Worm (Caenorhabditis elegans): Measurements from ENCODE around the gene T02G5.14.
A peak's percentile ranks its signal among the peaks of the same experiment; 100 is the strongest.

The T02G5.14 gene

ce11 chrII:7104794-7105613 is 20.9 kb downstream of the T02G5.14 start, which contains the start of the genes farl-11 and rpl-33 (continued):
- peak; percentile 99 for TF ChIP-seq attf-3 (GFP tag; conservative IDR thresholded peaks at IDR 0.05)
- TF ChIP-seq Y95B8A.8 (GFP tag; IDR thresholded peaks at IDR 0.05): no peak
- no peak for TF ChIP-seq nfya-1 (tag; optimal IDR thresholded peaks at IDR 0.05; ENCODE audit: borderline replicate concordance, insufficient read depth)
- TF ChIP-seq snpc-1.1 (tag; optimal IDR thresholded peaks at IDR 0.05; ENCODE audit: insufficient read depth): no peak
- no peak for TF ChIP-seq ama-1 (optimal IDR thresholded peaks at IDR 0.05)
- TF ChIP-seq ama-1 (GFP tag; optimal IDR thresholded peaks at IDR 0.05): no peak
- no peak for TF ChIP-seq hlh-12 (tag; optimal IDR thresholded peaks at IDR 0.05)
- no peak for TF ChIP-seq T07F8.4 (tag; optimal IDR thresholded peaks at IDR 0.05)
- TF ChIP-seq nhr-120 (GFP tag; IDR thresholded peaks at IDR 0.05): no peak
- no peak for TF ChIP-seq C17E4.6 (GFP tag; IDR thresholded peaks at IDR 0.05)
- TF ChIP-seq nhr-90 (tag; optimal IDR thresholded peaks at IDR 0.05): no peak
- no peak for TF ChIP-seq C06A6.2 (GFP tag; conservative IDR thresholded peaks at IDR 0.05)
- TF ChIP-seq bed-2 (GFP tag; IDR thresholded peaks at IDR 0.05): no peak
- no peak for TF ChIP-seq Y56A3A.18 (GFP tag; IDR thresholded peaks at IDR 0.05)
- no peak; the same call in 1 of the 2 replicates for TF ChIP-seq hmg-1.2 (GFP tag; IDR thresholded peaks at IDR 0.05)
- TF ChIP-seq F57A8.1 (GFP tag; optimal IDR thresholded peaks at IDR 0.05): no peak
- TF ChIP-seq pbrm-1 (GFP tag; IDR thresholded peaks at IDR 0.05): 0 out of 2 replicates have a peak, but pooled peaks have one; percentile 17
- TF ChIP-seq athp-1 (tag; optimal IDR thresholded peaks at IDR 0.05): no peak
- TF ChIP-seq cebp-1 (GFP tag; IDR thresholded peaks at IDR 0.05): no peak
- TF ChIP-seq cebp-1 (tag; optimal IDR thresholded peaks at IDR 0.05): peak; percentile 43
- no peak; the same call in 1 of the 2 replicates for TF ChIP-seq ceh-100 (GFP tag; IDR thresholded peaks at IDR 0.05)
- peak; percentile 29 for TF ChIP-seq tbp1 (GFP tag; optimal IDR thresholded peaks at IDR 0.05)
- no peak for TF ChIP-seq Y53F4B.3 (GFP tag; IDR thresholded peaks at IDR 0.05)
- TF ChIP-seq lin-54 (GFP tag; optimal IDR thresholded peaks at IDR 0.05): peak; percentile 31
- no peak for TF ChIP-seq ets-4 (GFP tag; optimal IDR thresholded peaks at IDR 0.05)
- no peak for TF ChIP-seq F52B5.7 (tag; optimal IDR thresholded peaks at IDR 0.05)
- TF ChIP-seq zim-3 (tag; optimal IDR thresholded peaks at IDR 0.05): no peak
- no peak for TF ChIP-seq hmg-20 (GFP tag; IDR thresholded peaks at IDR 0.05)
- TF ChIP-seq die-1 (tag; optimal IDR thresholded peaks at IDR 0.05): no peak
- peak in 1 of 3 experiments; percentile 51 for TF ChIP-seq lin-35 (GFP tag; optimal IDR thresholded peaks at IDR 0.05)
- TF ChIP-seq F33H1.4 (GFP tag; IDR thresholded peaks at IDR 0.05): peak; percentile 57
- no peak for TF ChIP-seq F49E8.2 (tag; optimal IDR thresholded peaks at IDR 0.05; ENCODE audit: insufficient read depth)
- TF ChIP-seq tbx-9 (tag; optimal IDR thresholded peaks at IDR 0.05; ENCODE audit: borderline replicate concordance): no peak
- no peak for TF ChIP-seq ztf-28 (GFP tag; IDR thresholded peaks at IDR 0.05)
- TF ChIP-seq lin-26 (GFP tag; IDR thresholded peaks at IDR 0.05): no peak
- no peak for TF ChIP-seq snpc-4 (GFP tag; optimal IDR thresholded peaks at IDR 0.05)
- TF ChIP-seq snpc-4 (tag; optimal IDR thresholded peaks at IDR 0.05): peak in 3 of 4 experiments; percentile 33 to 65 (median 33)
- no peak for TF ChIP-seq F37B4.10 (GFP tag; IDR thresholded peaks at IDR 0.05)
- TF ChIP-seq dpff-1 (tag; optimal IDR thresholded peaks at IDR 0.05): no peak
- TF ChIP-seq lsl-1 (GFP tag; optimal IDR thresholded peaks at IDR 0.05): peak; percentile 73
- TF ChIP-seq F57C9.4 (tag; optimal IDR thresholded peaks at IDR 0.05): no peak
- TF ChIP-seq F22D6.2 (tag; optimal IDR thresholded peaks at IDR 0.05): no peak
- TF ChIP-seq hrde-1 (tag; optimal IDR thresholded peaks at IDR 0.05; ENCODE audit: borderline replicate concordance): no peak
- no peak for TF ChIP-seq ztf-3 (GFP tag; optimal IDR thresholded peaks at IDR 0.05)
- TF ChIP-seq mel-28 (tag; optimal IDR thresholded peaks at IDR 0.05; ENCODE audit: borderline replicate concordance): no peak
- TF ChIP-seq Y53G8AR.9 (GFP tag; conservative IDR thresholded peaks at IDR 0.05): no peak
- TF ChIP-seq aptf-3 (GFP tag; IDR thresholded peaks at IDR 0.05): no peak
- no peak for TF ChIP-seq cebp-2 (GFP tag; IDR thresholded peaks at IDR 0.05)
